Worm (Caenorhabditis elegans) whole organism, late embryonic: ENCODE data around the gene C54C6.5.

Source experiments
- F13H6.1 ChIP-seq: sonication (generic microtip); optimal IDR thresholded peaks from 2 replicates; lab custom pipeline; 2016; ENCODE audit warnings: missing genetic modification characterization, missing compliant biosample characterization
- K09A11.1 ChIP-seq: sonication (generic microtip); optimal IDR thresholded peaks from 2 replicates; lab custom pipeline; 2017; ENCODE audit warnings: antibody characterized with exemption, mild to moderate bottlenecking, missing genetic modification characterization, missing compliant biosample characterization; ENCODE audit not compliant: insufficient read depth
- T23F11.4 ChIP-seq: fragments of 200-800 bp; sonication (Bioruptor generic); optimal IDR thresholded peaks from 2 replicates; lab custom pipeline; 2018; ENCODE audit warnings: mild to moderate bottlenecking, missing genetic modification characterization, missing compliant biosample characterization
- ahr-1 ChIP-seq: sonication (generic microtip); optimal IDR thresholded peaks from 2 replicates; lab custom pipeline; 2016; ENCODE audit warnings: missing genetic modification characterization, missing compliant biosample characterization
- ceh-14 ChIP-seq: sonication (generic microtip); optimal IDR thresholded peaks from 2 replicates; lab custom pipeline; 2016; ENCODE audit warnings: missing genotype, missing genetic modification characterization, missing compliant biosample characterization
- ceh-18 ChIP-seq: sonication (generic microtip); optimal IDR thresholded peaks from 2 replicates; lab custom pipeline; 2016; ENCODE audit warnings: missing genetic modification characterization, missing compliant biosample characterization
- ceh-2 ChIP-seq: sonication (generic microtip); optimal IDR thresholded peaks from 2 replicates; lab custom pipeline; 2016; ENCODE audit warnings: missing genotype, missing genetic modification characterization, missing compliant biosample characterization
- ceh-24 ChIP-seq: sonication (generic microtip); optimal IDR thresholded peaks from 2 replicates; lab custom pipeline; 2016; ENCODE audit warnings: mild to moderate bottlenecking, missing genetic modification characterization, missing compliant biosample characterization
- ceh-30 ChIP-seq: fragments of 150-350 bp; optimal IDR thresholded peaks from 2 replicates; lab custom pipeline; 2014; ENCODE audit warnings: missing biosample characterization, missing genetic modification characterization
- ceh-31 ChIP-seq: sonication (generic microtip); optimal IDR thresholded peaks from 2 replicates; lab custom pipeline; 2016; ENCODE audit warnings: missing genetic modification characterization, missing compliant biosample characterization
- ceh-34 ChIP-seq: sonication (generic microtip); optimal IDR thresholded peaks from 2 replicates; lab custom pipeline; 2016; ENCODE audit warnings: mild to moderate bottlenecking, missing genetic modification characterization, missing compliant biosample characterization
- ceh-48 ChIP-seq: sonication (generic microtip); optimal IDR thresholded peaks from 2 replicates; lab custom pipeline; 2016; ENCODE audit warnings: missing genetic modification characterization, inconsistent platforms, missing compliant biosample characterization
- ceh-6 ChIP-seq: fragments of 200-800 bp; sonication (Bioruptor generic); optimal IDR thresholded peaks from 2 replicates; lab custom pipeline; 2018; ENCODE audit warnings: mild to moderate bottlenecking, missing genetic modification characterization, missing compliant biosample characterization
- dmd-4 ChIP-seq: sonication (generic microtip); optimal IDR thresholded peaks from 2 replicates; lab custom pipeline; 2016; ENCODE audit warnings: borderline replicate concordance, missing genetic modification characterization, missing compliant biosample characterization
- dve-1 ChIP-seq: sonication (generic microtip); optimal IDR thresholded peaks from 2 replicates; lab custom pipeline; 2017; ENCODE audit warnings: antibody characterized with exemption, mild to moderate bottlenecking, missing genetic modification characterization, missing compliant biosample characterization
- elt-2 ChIP-seq: sonication (generic microtip); optimal IDR thresholded peaks from 2 replicates; lab custom pipeline; 2016; ENCODE audit warnings: missing genetic modification reagents, missing genetic modification characterization, missing compliant biosample characterization
- elt-4 ChIP-seq: sonication (generic microtip); optimal IDR thresholded peaks from 2 replicates; lab custom pipeline; 2016; ENCODE audit warnings: missing genetic modification characterization, missing compliant biosample characterization
- eyg-1 ChIP-seq: sonication (generic microtip); optimal IDR thresholded peaks from 2 replicates; lab custom pipeline; 2016; ENCODE audit warnings: missing genotype, missing genetic modification characterization, missing compliant biosample characterization
- fkh-6 ChIP-seq: sonication (generic microtip); optimal IDR thresholded peaks from 2 replicates; lab custom pipeline; 2016; ENCODE audit warnings: missing genetic modification characterization, missing compliant biosample characterization
- hlh-30 ChIP-seq: sonication (generic microtip); optimal IDR thresholded peaks from 2 replicates; lab custom pipeline; 2017; ENCODE audit warnings: antibody characterized with exemption, missing genetic modification characterization, missing compliant biosample characterization; ENCODE audit not compliant: insufficient read depth
- hlh-8 ChIP-seq: sonication (generic microtip); optimal IDR thresholded peaks from 2 replicates; lab custom pipeline; 2016; ENCODE audit warnings: missing genotype, missing genetic modification characterization, missing compliant biosample characterization
- lin-11 ChIP-seq: fragments of 200-800 bp; sonication (Bioruptor generic); optimal IDR thresholded peaks from 2 replicates; lab custom pipeline; 2018; ENCODE audit warnings: mild to moderate bottlenecking, missing genetic modification characterization, missing compliant biosample characterization
- madf-2 ChIP-seq: sonication (generic microtip); optimal IDR thresholded peaks from 2 replicates; lab custom pipeline; 2017; ENCODE audit warnings: missing genetic modification characterization, missing compliant biosample characterization
- nfya-1 ChIP-seq: sonication (generic microtip); optimal IDR thresholded peaks from 2 replicates; lab custom pipeline; 2017; ENCODE audit warnings: missing genetic modification characterization, mild to moderate bottlenecking, missing compliant biosample characterization, antibody characterized with exemption, moderate library complexity
- pax-1 ChIP-seq: fragments of 150-350 bp; optimal IDR thresholded peaks from 2 replicates; lab custom pipeline; 2014; ENCODE audit warnings: missing biosample characterization, missing genetic modification characterization
- pqm-1 ChIP-seq: sonication (generic microtip); optimal IDR thresholded peaks from 2 replicates; lab custom pipeline; 2016; ENCODE audit warnings: missing genetic modification characterization, missing compliant biosample characterization
- ref-2 ChIP-seq: sonication (generic microtip); optimal IDR thresholded peaks from 2 replicates; lab custom pipeline; 2016; ENCODE audit warnings: missing genetic modification characterization, missing compliant biosample characterization
- rnt-1 ChIP-seq: sonication (generic microtip); optimal IDR thresholded peaks from 2 replicates; lab custom pipeline; 2016; ENCODE audit warnings: missing genetic modification characterization, missing compliant biosample characterization
- syd-9 ChIP-seq: sonication (generic microtip); optimal IDR thresholded peaks from 2 replicates; lab custom pipeline; 2016; ENCODE audit warnings: mild to moderate bottlenecking, missing genetic modification characterization, moderate library complexity, missing compliant biosample characterization
- tbx-2 ChIP-seq: sonication (generic microtip); optimal IDR thresholded peaks from 2 replicates; lab custom pipeline; 2016; ENCODE audit warnings: missing genetic modification characterization, missing compliant biosample characterization
- ttx-3 ChIP-seq: sonication (generic microtip); optimal IDR thresholded peaks from 2 replicates; lab custom pipeline; 2016; ENCODE audit warnings: missing genetic modification reagents, missing genetic modification characterization, missing compliant biosample characterization
- unc-3 ChIP-seq, 2 experiments: fragments of 200-800 bp in 1 of 2; sonication (Bioruptor generic) in 1 of 2; sonication (generic microtip) in 1 of 2; conservative IDR thresholded peaks in 1 of 2; optimal IDR thresholded peaks in 1 of 2; 2 replicates each; pipeline versions ENCODE4 v1.3.6 to Lab custom; 2016 to 2022; ENCODE audit warnings: missing compliant biosample characterization in 2 of 2, missing genetic modification characterization in 2 of 2, missing genetic modification reagents in 1 of 2
- unc-42 ChIP-seq: sonication (generic microtip); optimal IDR thresholded peaks from 2 replicates; lab custom pipeline; 2016; ENCODE audit warnings: missing genotype, missing genetic modification characterization, missing compliant biosample characterization
- unc-55 ChIP-seq: sonication (generic microtip); optimal IDR thresholded peaks from 2 replicates; lab custom pipeline; 2017; ENCODE audit warnings: missing biosample characterization, missing genetic modification reagents, missing genetic modification characterization
- unc-86 ChIP-seq: sonication (generic microtip); optimal IDR thresholded peaks from 2 replicates; lab custom pipeline; 2016; ENCODE audit warnings: missing genetic modification characterization, missing compliant biosample characterization
- zip-5 ChIP-seq: sonication (generic microtip); optimal IDR thresholded peaks from 2 replicates; lab custom pipeline; 2016; ENCODE audit warnings: missing genetic modification characterization, missing compliant biosample characterization
- ztf-16 ChIP-seq: sonication (generic microtip); optimal IDR thresholded peaks from 2 replicates; lab custom pipeline; 2017; ENCODE audit warnings: missing genetic modification characterization, missing compliant biosample characterization

Gene C54C6.5

ce11 chrIII:3511808-3512207 lies 37.8 kb downstream of the C54C6.5 start:
- TF ChIP-seq ahr-1 (tag; lab: Kevin White, UChicago) (no peak), T23F11.4 (GFP tag; lab: Kevin White, UChicago) (no peak), F13H6.1 (tag; lab: Kevin White, UChicago) (no peak), fkh-6 (tag; lab: Kevin White, UChicago) (no peak), ref-2 (tag; lab: Kevin White, UChicago) (no peak), dmd-4 (tag; lab: Kevin White, UChicago) (no peak), eyg-1 (no peak), ceh-14 (no peak)

- TF ChIP-seq unc-42 (tag; lab: Kevin White, UChicago) (peak; percentile 35), T23F11.4 (GFP tag; lab: Kevin White, UChicago) (no peak), hlh-8 (no peak), ceh-14 (no peak)
Observed at ce11 chrIII:3509908-3510307, 39.7 kb downstream of the C54C6.5 start, which contains the start of the genes M01F1.4 and mrpl-35. M01F1.4 (minus strand) TSS chrIII:3510033. mrpl-35 (plus strand) TSS chrIII:3510237.

DNA sequence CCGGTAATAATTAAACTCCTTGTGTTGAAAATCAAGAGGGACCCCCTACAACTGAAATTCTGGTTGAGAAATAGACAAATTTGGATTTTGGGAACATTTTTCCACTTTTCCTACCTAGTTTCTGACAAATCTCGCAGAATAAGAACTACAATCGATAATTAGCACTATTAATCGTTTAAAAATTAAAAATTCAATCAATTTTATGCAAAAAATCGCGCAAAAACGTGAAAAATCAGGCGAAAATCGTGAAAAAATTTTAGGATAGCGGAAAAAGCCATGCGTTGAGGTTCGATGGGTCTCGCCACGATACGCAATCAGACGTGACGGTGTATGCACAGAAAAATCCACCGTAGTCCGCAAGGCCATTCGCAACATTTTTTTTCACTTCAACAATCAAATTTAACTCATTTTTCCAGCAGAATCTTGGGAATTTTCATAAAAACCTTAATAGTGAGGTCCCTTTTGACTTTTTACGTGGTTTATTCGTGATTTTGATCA lies 44.5 kb downstream of the C54C6.5 start, which contains the start of gene lias-1:
Gene lias-1, minus strand, starts transcription at position 51 of the 498 bp plus-strand sequence.
- TF ChIP-seq K09A11.1 (tag; lab: Kevin White, UChicago), result no peak
- peak; percentile 21 for TF ChIP-seq pqm-1 (tag; lab: Kevin White, UChicago)
- TF ChIP-seq ztf-16 (tag; lab: Kevin White, UChicago), result peak; percentile 52
- peak; percentile 75 for TF ChIP-seq tbx-2
- no peak for TF ChIP-seq elt-4 (tag; lab: Kevin White, UChicago)
- peak; percentile 54 for TF ChIP-seq unc-55 (GFP tag; lab: Kevin White, UChicago)
- peak; percentile 67 for TF ChIP-seq ceh-18 (tag; lab: Kevin White, UChicago)
- TF ChIP-seq syd-9, result no peak
- peak; percentile 60 for TF ChIP-seq ceh-31
- TF ChIP-seq rnt-1 (tag; lab: Kevin White, UChicago), result peak; percentile 3
- TF ChIP-seq fkh-6 (tag; lab: Kevin White, UChicago), result no peak
- peak; percentile 32 for TF ChIP-seq ceh-14
- peak; percentile 42 for TF ChIP-seq ceh-34
- TF ChIP-seq ceh-30 (tag; lab: Kevin White, UChicago), result peak; percentile 54
- TF ChIP-seq ceh-24 (tag; lab: Kevin White, UChicago), result peak; percentile 38
- TF ChIP-seq madf-2 (tag; lab: Kevin White, UChicago), result peak; percentile 35
- TF ChIP-seq dve-1 (tag; lab: Kevin White, UChicago), result peak; percentile 15
- TF ChIP-seq ceh-2 (tag; lab: Kevin White, UChicago), result peak; percentile 44
- TF ChIP-seq ceh-48 (tag; lab: Kevin White, UChicago), result peak; percentile 5
- TF ChIP-seq ceh-6 (GFP tag; lab: Kevin White, UChicago), result no peak
- TF ChIP-seq ttx-3 (tag; lab: Kevin White, UChicago), result peak; percentile 13
- TF ChIP-seq zip-5 (tag; lab: Kevin White, UChicago), result no peak
- peak; percentile 67 for TF ChIP-seq pax-1 (tag; lab: Kevin White, UChicago)
- TF ChIP-seq unc-3 (GFP tag; conservative IDR thresholded peaks at IDR 0.05; lab: Robert Waterston, UW), result 0 out of 2 replicates have a peak, but pooled peaks have one; percentile 10
- TF ChIP-seq unc-3 (tag; optimal IDR thresholded peaks at IDR 0.05; lab: Kevin White, UChicago), result no peak
- TF ChIP-seq nfya-1, result peak; percentile 86
- no peak for TF ChIP-seq elt-2 (tag; lab: Kevin White, UChicago)
- peak; percentile 19 for TF ChIP-seq unc-86 (tag; lab: Kevin White, UChicago)
- TF ChIP-seq hlh-30 (tag; lab: Kevin White, UChicago), result peak; percentile 48
- TF ChIP-seq unc-42 (tag; lab: Kevin White, UChicago), result peak; percentile 65
- TF ChIP-seq lin-11 (tag; lab: Kevin White, UChicago), result no peak
